Worm (Caenorhabditis elegans): Measurements from ENCODE around the gene eat-4.

- TF ChIP-seq F13C5.2 (tag; optimal IDR thresholded peaks at IDR 0.05): no peak
- no peak for TF ChIP-seq ama-1 (optimal IDR thresholded peaks at IDR 0.05)
- TF ChIP-seq tra-4 (tag; optimal IDR thresholded peaks at IDR 0.05): no peak
- TF ChIP-seq scrt-1 (GFP tag; IDR thresholded peaks at IDR 0.05): no peak
- TF ChIP-seq hmbx-1 (tag; optimal IDR thresholded peaks at IDR 0.05): no peak
- no peak for TF ChIP-seq B0310.2 (tag; optimal IDR thresholded peaks at IDR 0.05)
- TF ChIP-seq aly-1 (tag; optimal IDR thresholded peaks at IDR 0.05): no peak
Measured at ce11 chrIII:9115745-9116144, 20.9 kb upstream of the eat-4 start.

All from whole organism, early embryonic.